Worm (Caenorhabditis elegans): Measurements from ENCODE around the gene T16G12.13.

T16G12.13 gene

ce11 chrIII:10090685-10091084 lies 30.0 kb downstream of the T16G12.13 start, which contains the start of gene gtf-2H2C:
Gene gtf-2H2C (minus strand): TSS chrIII:10090785.
- TF ChIP-seq peb-1 (tag; optimal IDR thresholded peaks at IDR 0.05) (no peak), nhr-25 (tag; optimal IDR thresholded peaks at IDR 0.05) (no peak)

DNA sequence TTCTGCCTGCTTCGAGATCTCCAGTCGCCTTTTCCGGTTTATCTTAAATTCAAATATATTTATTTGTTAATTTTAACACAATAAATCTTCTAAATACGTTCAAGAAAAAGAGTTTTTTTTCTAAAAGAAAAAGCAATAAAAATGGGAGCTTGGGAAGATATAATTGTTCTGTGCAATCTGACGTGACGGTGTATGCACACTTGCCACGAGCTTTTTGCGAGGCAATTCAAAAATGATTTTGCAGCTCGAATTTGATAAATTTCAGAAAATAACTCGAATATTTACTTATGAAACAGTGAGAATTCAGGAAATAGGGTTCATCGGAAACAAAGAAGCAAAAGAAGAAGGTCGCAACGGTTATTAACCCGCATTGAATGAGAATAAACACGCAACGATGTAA lies 32.4 kb downstream of the T16G12.13 start:
- no peak for TF ChIP-seq sem-4 (tag; optimal IDR thresholded peaks at IDR 0.05)
- TF ChIP-seq ama-1 (optimal IDR thresholded peaks at IDR 0.05), result no peak
- TF ChIP-seq unc-62 (GFP tag; optimal IDR thresholded peaks at IDR 0.05), result no peak
- no peak for TF ChIP-seq zag-1 (tag; optimal IDR thresholded peaks at IDR 0.05)
- no peak for TF ChIP-seq ZK546.5 (tag; optimal IDR thresholded peaks at IDR 0.05)
- TF ChIP-seq ztf-11 (tag; optimal IDR thresholded peaks at IDR 0.05), result no peak
- peak; percentile 57 for TF ChIP-seq unc-55 (GFP tag; optimal IDR thresholded peaks at IDR 0.05)
- peak; percentile 23 for TF ChIP-seq lin-13 (GFP tag; optimal IDR thresholded peaks at IDR 0.05)
- no peak for TF ChIP-seq nhr-23 (tag; optimal IDR thresholded peaks at IDR 0.05)
- no peak for TF ChIP-seq mbf-1 (tag; optimal IDR thresholded peaks at IDR 0.05)
- TF ChIP-seq elt-1 (tag; optimal IDR thresholded peaks at IDR 0.05), result no peak
- peak; percentile 81 for TF ChIP-seq gmeb-1 (tag; optimal IDR thresholded peaks at IDR 0.05)
- TF ChIP-seq Y55F3AM.14 (GFP tag; optimal IDR thresholded peaks at IDR 0.05), result no peak
- no peak for TF ChIP-seq nhr-25 (tag; optimal IDR thresholded peaks at IDR 0.05)
- TF ChIP-seq lsy-2 (tag; optimal IDR thresholded peaks at IDR 0.05), result peak in 1 of 2 experiments; percentile 48
- TF ChIP-seq sma-3 (GFP tag; optimal IDR thresholded peaks at IDR 0.05), result no peak
- TF ChIP-seq sma-9 (GFP tag; optimal IDR thresholded peaks at IDR 0.05), result no peak
- TF ChIP-seq sma-9 (tag; optimal IDR thresholded peaks at IDR 0.05), result no peak
- TF ChIP-seq F13H6.1 (tag; optimal IDR thresholded peaks at IDR 0.05), result no peak
- TF ChIP-seq nhr-129 (tag; optimal IDR thresholded peaks at IDR 0.05), result peak; percentile 21

DNA sequence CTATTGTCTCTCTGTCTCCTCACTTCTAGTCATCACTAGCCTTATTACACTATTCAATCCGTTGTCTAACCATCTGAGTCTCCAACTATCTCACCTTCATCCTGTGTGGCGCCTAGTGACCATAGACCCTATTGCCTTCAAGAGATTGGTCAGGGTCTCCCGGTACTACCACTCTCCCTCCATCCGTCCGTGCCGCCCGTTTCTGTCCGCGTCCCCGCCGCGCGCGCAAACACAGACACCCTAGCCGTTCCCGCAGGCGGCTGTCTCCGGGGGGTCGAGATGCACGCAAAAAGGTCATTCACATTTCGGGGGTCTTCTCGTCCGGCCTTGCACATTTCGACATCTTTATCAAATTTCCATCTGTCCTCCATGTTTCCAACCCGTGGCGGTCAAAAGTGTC lies 33.9 kb downstream of the T16G12.13 start:
- TF ChIP-seq unc-39 (tag; optimal IDR thresholded peaks at IDR 0.05) (no peak), ztf-1 (GFP tag; conservative IDR thresholded peaks at IDR 0.05) (no peak), nhr-25 (tag; optimal IDR thresholded peaks at IDR 0.05) (peak; percentile 43), sma-3 (GFP tag; optimal IDR thresholded peaks at IDR 0.05) (peak; percentile 20), nhr-237 (tag; optimal IDR thresholded peaks at IDR 0.05) (no peak), nhr-129 (tag; optimal IDR thresholded peaks at IDR 0.05) (no peak), ceh-82 (tag; optimal IDR thresholded peaks at IDR 0.05) (no peak), nhr-12 (tag; optimal IDR thresholded peaks at IDR 0.05) (no peak), elt-1 (tag; optimal IDR thresholded peaks at IDR 0.05) (no peak), ztf-4 (tag; optimal IDR thresholded peaks at IDR 0.05) (no peak), nhr-21 (tag; optimal IDR thresholded peaks at IDR 0.05) (peak; percentile 55), F13H6.1 (tag; optimal IDR thresholded peaks at IDR 0.05) (peak; percentile 54), ceh-16 (tag; optimal IDR thresholded peaks at IDR 0.05) (peak; percentile 51), sma-9 (GFP tag; optimal IDR thresholded peaks at IDR 0.05) (peak; percentile 19), sma-9 (tag; optimal IDR thresholded peaks at IDR 0.05) (no peak), Y55F3AM.14 (GFP tag; optimal IDR thresholded peaks at IDR 0.05) (no peak), unc-62 (GFP tag; optimal IDR thresholded peaks at IDR 0.05) (no peak), lsy-2 (tag; optimal IDR thresholded peaks at IDR 0.05) (peak in 1 of 2 experiments; percentile 47)

ce11 chrIII:10095377-10095776 lies 34.7 kb downstream of the T16G12.13 start:
- TF ChIP-seq gmeb-1 (tag; optimal IDR thresholded peaks at IDR 0.05), result no peak
- no peak for TF ChIP-seq nhr-237 (tag; optimal IDR thresholded peaks at IDR 0.05)
- TF ChIP-seq lsy-2 (tag; optimal IDR thresholded peaks at IDR 0.05), result peak in 1 of 2 experiments; percentile 66
- no peak for TF ChIP-seq sem-4 (tag; optimal IDR thresholded peaks at IDR 0.05)

DNA sequence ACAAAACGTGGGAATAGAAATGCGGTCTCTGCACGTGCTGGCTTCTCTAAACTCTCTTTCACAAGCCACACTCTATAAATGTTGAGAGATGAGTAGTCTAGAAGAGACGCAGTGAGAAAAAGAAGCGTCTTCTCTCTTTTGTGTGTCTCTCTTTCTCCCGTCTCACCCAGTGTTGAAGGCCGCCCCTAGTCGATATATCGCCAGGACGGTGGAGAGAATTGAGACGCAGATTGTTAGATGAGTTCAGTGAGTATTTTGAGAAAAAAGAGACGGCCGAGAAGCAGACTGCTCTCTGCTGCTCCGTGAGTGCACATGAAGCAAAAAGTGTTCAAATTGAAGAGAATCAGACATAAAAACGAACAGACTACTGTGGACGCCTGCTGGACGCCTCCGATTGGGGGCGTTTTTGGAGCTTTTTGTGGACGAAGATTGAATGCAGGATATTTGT lies 35.9 kb downstream of the T16G12.13 start:
- TF ChIP-seq alr-1 (tag; optimal IDR thresholded peaks at IDR 0.05), result no peak
- peak; percentile 80 for TF ChIP-seq fos-1 (tag; optimal IDR thresholded peaks at IDR 0.05)
- no peak for TF ChIP-seq nhr-10 (tag; optimal IDR thresholded peaks at IDR 0.05)
- TF ChIP-seq sem-4 (tag; optimal IDR thresholded peaks at IDR 0.05), result peak; percentile 85
- peak; percentile 77 for TF ChIP-seq nhr-25 (tag; optimal IDR thresholded peaks at IDR 0.05)
- no peak for TF ChIP-seq nhr-11 (tag; optimal IDR thresholded peaks at IDR 0.05)
- peak; percentile 60 for TF ChIP-seq nhr-237 (tag; optimal IDR thresholded peaks at IDR 0.05)
- TF ChIP-seq unc-62 (GFP tag; optimal IDR thresholded peaks at IDR 0.05), result peak; percentile 80
- peak; percentile 86 for TF ChIP-seq ztf-4 (tag; optimal IDR thresholded peaks at IDR 0.05)
- peak; percentile 18 for TF ChIP-seq R02D3.7 (tag; optimal IDR thresholded peaks at IDR 0.05)
- peak; percentile 86 for TF ChIP-seq zag-1 (tag; optimal IDR thresholded peaks at IDR 0.05)
- TF ChIP-seq skn-1 (tag; optimal IDR thresholded peaks at IDR 0.05), result no peak
- peak; percentile 85 for TF ChIP-seq nhr-21 (tag; optimal IDR thresholded peaks at IDR 0.05)
- peak; percentile 77 for TF ChIP-seq gmeb-1 (tag; optimal IDR thresholded peaks at IDR 0.05)
- TF ChIP-seq mbf-1 (tag; optimal IDR thresholded peaks at IDR 0.05), result no peak
- TF ChIP-seq sma-3 (GFP tag; optimal IDR thresholded peaks at IDR 0.05), result peak; percentile 77
- peak; percentile 84 for TF ChIP-seq lin-11 (tag; optimal IDR thresholded peaks at IDR 0.05)
- peak; percentile 96 to 97 for TF ChIP-seq mdl-1 (tag; optimal IDR thresholded peaks at IDR 0.05)
- peak; percentile 85 for TF ChIP-seq mab-5 (tag; optimal IDR thresholded peaks at IDR 0.05)
- peak; percentile 81 to 94 for TF ChIP-seq lsy-2 (tag; optimal IDR thresholded peaks at IDR 0.05)
- no peak for TF ChIP-seq nhr-12 (tag; optimal IDR thresholded peaks at IDR 0.05)
- TF ChIP-seq Y55F3AM.14 (GFP tag; optimal IDR thresholded peaks at IDR 0.05), result peak; percentile 22
- TF ChIP-seq ztf-1 (GFP tag; conservative IDR thresholded peaks at IDR 0.05), result no peak
- TF ChIP-seq aly-2 (tag; optimal IDR thresholded peaks at IDR 0.05), result no peak
- no peak for TF ChIP-seq nhr-23 (tag; optimal IDR thresholded peaks at IDR 0.05)
- TF ChIP-seq peb-1 (tag; optimal IDR thresholded peaks at IDR 0.05), result no peak
- TF ChIP-seq sma-9 (GFP tag; optimal IDR thresholded peaks at IDR 0.05), result peak; percentile 94
- no peak for TF ChIP-seq sma-9 (tag; optimal IDR thresholded peaks at IDR 0.05)
- peak; percentile 45 for TF ChIP-seq ceh-82 (tag; optimal IDR thresholded peaks at IDR 0.05)
- TF ChIP-seq nhr-129 (tag; optimal IDR thresholded peaks at IDR 0.05), result peak; percentile 91
- peak; percentile 20 for TF ChIP-seq blmp-1 (tag; optimal IDR thresholded peaks at IDR 0.05; ENCODE audit: insufficient read depth)
- TF ChIP-seq nhr-77 (tag; optimal IDR thresholded peaks at IDR 0.05), result peak; percentile 59

All from whole organism, L2 larva.